Worm (Caenorhabditis elegans): ENCODE measurements around the gene F38A1.9.

- TF ChIP-seq elt-3 (tag; optimal IDR thresholded peaks at IDR 0.05) = no peak
- TF ChIP-seq unc-120 (tag; optimal IDR thresholded peaks at IDR 0.05; ENCODE audit: poor library complexity, severe bottlenecking) = no peak
Observed at ce11 chrIV:1289327-1289726, 44.2 kb upstream of the F38A1.9 start, which contains the start of gene plst-1.

All from whole organism, mixed stage, embryonic.